Worm (Caenorhabditis elegans) whole organism, L2 larva: ENCODE measurements around the gene K04F1.8.

Experiments used
- aly-2 ChIP-seq: fragments of 150-350 bp; optimal IDR thresholded peaks from 2 replicates; lab custom pipeline; 2014; ENCODE audit warnings: missing biosample characterization, missing genetic modification characterization
- ama-1 ChIP-seq: fragments of 150-350 bp; optimal IDR thresholded peaks from 2 replicates; lab custom pipeline; 2018; ENCODE audit warnings: inconsistent platforms
- egl-27 ChIP-seq: sonication (generic microtip); optimal IDR thresholded peaks from 3 replicates; lab custom pipeline; 2017; ENCODE audit warnings: missing biosample characterization, missing genetic modification reagents, missing genetic modification characterization
- fos-1 ChIP-seq: fragments of 150-350 bp; optimal IDR thresholded peaks from 2 replicates; lab custom pipeline; 2014; ENCODE audit warnings: missing biosample characterization, missing genetic modification characterization
- lin-11 ChIP-seq: fragments of 150-350 bp; sonication (generic microtip); optimal IDR thresholded peaks from 2 replicates; lab custom pipeline; 2014; ENCODE audit warnings: missing biosample characterization, missing genetic modification characterization, inconsistent platforms, mixed read lengths
- lin-13 ChIP-seq: fragments of 150-350 bp; optimal IDR thresholded peaks from 2 replicates; lab custom pipeline; 2014; ENCODE audit warnings: missing biosample characterization, missing genetic modification reagents, missing genetic modification characterization
- mbf-1 ChIP-seq: sonication (generic microtip); optimal IDR thresholded peaks from 2 replicates; lab custom pipeline; 2017; ENCODE audit warnings: missing biosample characterization, missing genetic modification characterization
- nhr-11 ChIP-seq: fragments of 150-350 bp; optimal IDR thresholded peaks from 2 replicates; lab custom pipeline; 2014; ENCODE audit warnings: missing biosample characterization, missing genetic modification characterization
- nhr-12 ChIP-seq: fragments of 150-350 bp; optimal IDR thresholded peaks from 2 replicates; lab custom pipeline; 2014; ENCODE audit warnings: missing biosample characterization, missing genetic modification characterization
- nhr-237 ChIP-seq: fragments of 150-350 bp; optimal IDR thresholded peaks from 2 replicates; lab custom pipeline; 2014; ENCODE audit warnings: missing biosample characterization, missing genetic modification characterization
- skn-1 ChIP-seq: sonication (generic microtip); optimal IDR thresholded peaks from 2 replicates; lab custom pipeline; 2017; ENCODE audit warnings: missing biosample characterization, missing genetic modification characterization
- unc-39 ChIP-seq: fragments of 150-350 bp; optimal IDR thresholded peaks from 2 replicates; lab custom pipeline; 2014; ENCODE audit warnings: missing biosample characterization, missing genetic modification characterization

DNA sequence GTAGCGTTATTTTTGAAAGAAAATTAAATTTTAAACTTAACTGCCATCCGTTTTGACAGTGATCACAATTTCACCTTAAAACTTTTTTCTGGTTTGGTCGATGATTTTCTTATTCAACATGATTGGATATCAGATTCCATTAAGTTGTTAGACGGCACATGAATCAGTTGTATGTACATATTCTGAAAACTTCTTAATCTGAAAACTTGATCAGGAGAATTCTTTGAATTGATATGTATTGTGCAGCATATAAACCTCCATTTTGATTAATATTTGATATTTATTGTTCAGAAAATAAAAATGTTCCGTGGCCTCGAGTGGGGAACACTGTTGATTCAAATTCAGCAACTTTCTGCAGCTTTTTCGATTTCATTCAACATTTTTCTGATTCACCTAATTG lies 27.0 kb upstream of the K04F1.8 start, which contains the start of gene str-221:
- TF ChIP-seq nhr-11 (tag; lab: Kevin White, UChicago) (no peak), aly-2 (no peak), egl-27 (no peak), mbf-1 (tag; lab: Kevin White, UChicago) (no peak), lin-13 (GFP tag; lab: Kevin White, UChicago) (no peak), unc-39 (no peak), fos-1 (tag; lab: Kevin White, UChicago) (no peak), ama-1 (lab: Kevin White, UChicago) (no peak), nhr-12 (tag; lab: Kevin White, UChicago) (no peak), nhr-237 (tag; lab: Kevin White, UChicago) (no peak), lin-11 (tag; lab: Kevin White, UChicago) (no peak), skn-1 (no peak)
